Worm (Caenorhabditis elegans): ENCODE results near the gene F17E5.2.

F17E5.2 gene

ce11 chrX:12358957-12359356 is 35.1 kb upstream of the F17E5.2 start, which contains the start of gene nspc-14:
Gene nspc-14 (minus strand): TSS chrX:12359057.
- TF ChIP-seq ceh-13 (GFP tag; optimal IDR thresholded peaks at IDR 0.05) (no peak), tbx-11 (GFP tag; IDR thresholded peaks at IDR 0.05) (no peak), sea-1 (GFP tag; conservative IDR thresholded peaks at IDR 0.05) (no peak), ceh-36 (tag; optimal IDR thresholded peaks at IDR 0.05) (no peak), flt-1 (GFP tag; IDR thresholded peaks at IDR 0.05) (no peak), tra-4 (tag; optimal IDR thresholded peaks at IDR 0.05) (no peak), hmbx-1 (tag; optimal IDR thresholded peaks at IDR 0.05) (no peak), aly-1 (tag; optimal IDR thresholded peaks at IDR 0.05) (no peak), ets-7 (tag; optimal IDR thresholded peaks at IDR 0.05) (no peak)

- TF ChIP-seq tra-4 (tag; optimal IDR thresholded peaks at IDR 0.05): no peak
- TF ChIP-seq ceh-36 (tag; optimal IDR thresholded peaks at IDR 0.05): no peak
- TF ChIP-seq ets-7 (tag; optimal IDR thresholded peaks at IDR 0.05): no peak
- TF ChIP-seq pes-1 (GFP tag; IDR thresholded peaks at IDR 0.05): no peak
- no peak for TF ChIP-seq flt-1 (GFP tag; IDR thresholded peaks at IDR 0.05)
- TF ChIP-seq hmg-4 (GFP tag; optimal IDR thresholded peaks at IDR 0.05): no peak
- no peak for TF ChIP-seq sea-1 (GFP tag; conservative IDR thresholded peaks at IDR 0.05)
- no peak for TF ChIP-seq tbx-37 (GFP tag; conservative IDR thresholded peaks at IDR 0.05)
- no peak for TF ChIP-seq scrt-1 (GFP tag; IDR thresholded peaks at IDR 0.05)
- TF ChIP-seq hmbx-1 (tag; optimal IDR thresholded peaks at IDR 0.05): no peak
- TF ChIP-seq tbx-11 (GFP tag; IDR thresholded peaks at IDR 0.05): no peak
- TF ChIP-seq hnd-1 (tag; optimal IDR thresholded peaks at IDR 0.05): no peak
- TF ChIP-seq aly-1 (tag; optimal IDR thresholded peaks at IDR 0.05): no peak
- TF ChIP-seq B0310.2 (tag; optimal IDR thresholded peaks at IDR 0.05): no peak
- no peak for TF ChIP-seq ceh-13 (GFP tag; optimal IDR thresholded peaks at IDR 0.05)
- TF ChIP-seq ama-1 (optimal IDR thresholded peaks at IDR 0.05): no peak
- no peak for TF ChIP-seq F13C5.2 (tag; optimal IDR thresholded peaks at IDR 0.05)
Measured at ce11 chrX:12360444-12360843, 33.6 kb upstream of the F17E5.2 start, which contains the start of the genes nspc-15 and F19H6.6. Gene nspc-15 (plus strand): TSS chrX:12360744. Gene F19H6.6 (plus strand): TSS chrX:12360827.

ce11 chrX:12362951-12363486 is 31.0 kb upstream of the F17E5.2 start:
- TF ChIP-seq F13C5.2 (tag; optimal IDR thresholded peaks at IDR 0.05) (peak; percentile 49), hmbx-1 (tag; optimal IDR thresholded peaks at IDR 0.05) (no peak), flt-1 (GFP tag; IDR thresholded peaks at IDR 0.05) (no peak), sea-1 (GFP tag; conservative IDR thresholded peaks at IDR 0.05) (no peak)

- TF ChIP-seq ceh-36 (tag; optimal IDR thresholded peaks at IDR 0.05): no peak
- TF ChIP-seq tbx-11 (GFP tag; IDR thresholded peaks at IDR 0.05): no peak
- TF ChIP-seq aly-1 (tag; optimal IDR thresholded peaks at IDR 0.05): no peak
Measured at ce11 chrX:12364804-12365203, 29.3 kb upstream of the F17E5.2 start, which contains the start of gene F19H6.5. Gene F19H6.5 (minus strand): TSS chrX:12364904.

ce11 chrX:12365388-12365787 is 28.7 kb upstream of the F17E5.2 start, which contains the start of gene F19H6.4:
Gene F19H6.4 (plus strand): TSS chrX:12365688.
- TF ChIP-seq ceh-13 (GFP tag; optimal IDR thresholded peaks at IDR 0.05) (no peak), sea-1 (GFP tag; conservative IDR thresholded peaks at IDR 0.05) (no peak), tra-4 (tag; optimal IDR thresholded peaks at IDR 0.05) (no peak), ama-1 (optimal IDR thresholded peaks at IDR 0.05) (no peak), scrt-1 (GFP tag; IDR thresholded peaks at IDR 0.05) (no peak), ceh-36 (tag; optimal IDR thresholded peaks at IDR 0.05) (no peak), flt-1 (GFP tag; IDR thresholded peaks at IDR 0.05) (no peak), hnd-1 (tag; optimal IDR thresholded peaks at IDR 0.05) (no peak), ets-7 (tag; optimal IDR thresholded peaks at IDR 0.05) (no peak), hmbx-1 (tag; optimal IDR thresholded peaks at IDR 0.05) (no peak), tbx-11 (GFP tag; IDR thresholded peaks at IDR 0.05) (no peak), F13C5.2 (tag; optimal IDR thresholded peaks at IDR 0.05) (no peak), hmg-4 (GFP tag; optimal IDR thresholded peaks at IDR 0.05) (no peak), aly-1 (tag; optimal IDR thresholded peaks at IDR 0.05) (no peak), pes-1 (GFP tag; IDR thresholded peaks at IDR 0.05) (no peak)

ce11 chrX:12367498-12367897 is 26.6 kb upstream of the F17E5.2 start:
- TF ChIP-seq sea-1 (GFP tag; conservative IDR thresholded peaks at IDR 0.05) (peak; percentile 71; the same call in 1 of the 2 replicates), ets-7 (tag; optimal IDR thresholded peaks at IDR 0.05) (peak; percentile 26), ceh-13 (GFP tag; optimal IDR thresholded peaks at IDR 0.05) (peak; percentile 55), tbx-11 (GFP tag; IDR thresholded peaks at IDR 0.05) (peak; percentile 82), tbx-37 (GFP tag; conservative IDR thresholded peaks at IDR 0.05) (peak; percentile 60; the same call in 1 of the 2 replicates), F13C5.2 (tag; optimal IDR thresholded peaks at IDR 0.05) (peak; percentile 84), pes-1 (GFP tag; IDR thresholded peaks at IDR 0.05) (no peak; the same call in none of the 2 replicates), aly-1 (tag; optimal IDR thresholded peaks at IDR 0.05) (peak; percentile 59), ama-1 (optimal IDR thresholded peaks at IDR 0.05) (no peak), hmbx-1 (tag; optimal IDR thresholded peaks at IDR 0.05) (peak; percentile 39), hmg-4 (GFP tag; optimal IDR thresholded peaks at IDR 0.05) (peak; percentile 66), ceh-36 (tag; optimal IDR thresholded peaks at IDR 0.05) (peak; percentile 60), tra-4 (tag; optimal IDR thresholded peaks at IDR 0.05) (no peak), hnd-1 (tag; optimal IDR thresholded peaks at IDR 0.05) (peak; percentile 47), scrt-1 (GFP tag; IDR thresholded peaks at IDR 0.05) (peak; percentile 80), B0310.2 (tag; optimal IDR thresholded peaks at IDR 0.05) (peak; percentile 39), flt-1 (GFP tag; IDR thresholded peaks at IDR 0.05) (peak; percentile 84)

- TF ChIP-seq B0310.2 (tag; optimal IDR thresholded peaks at IDR 0.05): no peak
- no peak for TF ChIP-seq hmg-4 (GFP tag; optimal IDR thresholded peaks at IDR 0.05)
- TF ChIP-seq pes-1 (GFP tag; IDR thresholded peaks at IDR 0.05): no peak
- TF ChIP-seq tbx-37 (GFP tag; conservative IDR thresholded peaks at IDR 0.05): no peak
- no peak for TF ChIP-seq flt-1 (GFP tag; IDR thresholded peaks at IDR 0.05)
- no peak for TF ChIP-seq tra-4 (tag; optimal IDR thresholded peaks at IDR 0.05)
- no peak for TF ChIP-seq hmbx-1 (tag; optimal IDR thresholded peaks at IDR 0.05)
- TF ChIP-seq sea-1 (GFP tag; conservative IDR thresholded peaks at IDR 0.05): no peak
- TF ChIP-seq tbx-11 (GFP tag; IDR thresholded peaks at IDR 0.05): no peak
- no peak for TF ChIP-seq ceh-36 (tag; optimal IDR thresholded peaks at IDR 0.05)
- TF ChIP-seq scrt-1 (GFP tag; IDR thresholded peaks at IDR 0.05): no peak
Measured at ce11 chrX:12371321-12371720, 22.7 kb upstream of the F17E5.2 start, which contains the start of gene rif-1.2. Gene rif-1.2 (minus strand): TSS chrX:12371421.

All from whole organism, early embryonic.